Worm (Caenorhabditis elegans) whole organism, L3 larva: ENCODE data around the gene C55A6.3.

Source experiments
- R02D3.7 ChIP-seq: fragments of 150-350 bp; optimal IDR thresholded peaks from 2 replicates; lab custom pipeline; 2014; ENCODE audit warnings: missing biosample characterization, missing genetic modification characterization
- ZK546.5 ChIP-seq: sonication (generic microtip); optimal IDR thresholded peaks from 2 replicates; lab custom pipeline; 2017; ENCODE audit warnings: missing biosample characterization, missing genetic modification characterization
- aly-2 ChIP-seq: fragments of 150-350 bp; optimal IDR thresholded peaks from 2 replicates; lab custom pipeline; 2014; ENCODE audit warnings: missing biosample characterization, missing genetic modification characterization
- ama-1 ChIP-seq: fragments of 150-350 bp; optimal IDR thresholded peaks from 2 replicates; lab custom pipeline; 2018
- ceh-16 ChIP-seq: sonication (generic microtip); optimal IDR thresholded peaks from 2 replicates; lab custom pipeline; 2017; ENCODE audit warnings: missing biosample characterization, missing genetic modification characterization
- ceh-28 ChIP-seq: fragments of 150-350 bp; optimal IDR thresholded peaks from 2 replicates; lab custom pipeline; 2014; ENCODE audit warnings: missing biosample characterization, missing genetic modification reagents, missing genetic modification characterization
- ceh-82 ChIP-seq: fragments of 150-350 bp; optimal IDR thresholded peaks from 2 replicates; lab custom pipeline; 2014; ENCODE audit warnings: missing biosample characterization, missing genetic modification characterization
- daf-12 ChIP-seq: fragments of 150-350 bp; optimal IDR thresholded peaks from 2 replicates; lab custom pipeline; 2014; ENCODE audit warnings: missing biosample characterization, missing genetic modification reagents, missing genetic modification characterization
- egl-27 ChIP-seq: sonication (generic microtip); optimal IDR thresholded peaks from 4 replicates; lab custom pipeline; 2017; ENCODE audit warnings: missing biosample characterization, missing genetic modification reagents, missing genetic modification characterization
- egl-5 ChIP-seq: fragments of 150-350 bp; optimal IDR thresholded peaks from 2 replicates; lab custom pipeline; 2017; ENCODE audit warnings: missing biosample characterization, missing genetic modification reagents, missing genetic modification characterization, inconsistent platforms
- elt-2 ChIP-seq: sonication (generic microtip); optimal IDR thresholded peaks from 2 replicates; lab custom pipeline; 2016; ENCODE audit warnings: missing genetic modification reagents, mild to moderate bottlenecking, missing genetic modification characterization, missing compliant biosample characterization
- elt-3 ChIP-seq, 3 experiments: fragments of 150-350 bp in 1 of 3; sonication (generic microtip) in 2 of 3; optimal IDR thresholded peaks; 2 replicates in 2 of 3; 4 replicates in 1 of 3; lab custom pipeline; 2014 to 2017; ENCODE audit warnings: missing biosample characterization in 3 of 3, missing genetic modification characterization in 3 of 3
- eor-1 ChIP-seq, 2 experiments: fragments of 150-350 bp; optimal IDR thresholded peaks; 2 replicates each; lab custom pipeline; 2014 to 2018; ENCODE audit warnings: missing biosample characterization in 2 of 2, missing genetic modification characterization in 2 of 2
- fkh-10 ChIP-seq: sonication (generic microtip); optimal IDR thresholded peaks from 2 replicates; lab custom pipeline; 2017; ENCODE audit warnings: missing biosample characterization, missing genetic modification reagents, missing genetic modification characterization
- fkh-2 ChIP-seq: fragments of 150-350 bp; optimal IDR thresholded peaks from 2 replicates; lab custom pipeline; 2014; ENCODE audit warnings: missing biosample characterization, missing genetic modification reagents, missing genetic modification characterization
- fos-1 ChIP-seq: fragments of 150-350 bp; optimal IDR thresholded peaks from 2 replicates; lab custom pipeline; 2014; ENCODE audit warnings: missing biosample characterization, missing genetic modification characterization
- hmg-11 ChIP-seq: sonication (generic microtip); optimal IDR thresholded peaks from 2 replicates; lab custom pipeline; 2016; ENCODE audit warnings: missing genetic modification characterization, missing compliant biosample characterization
- jun-1 ChIP-seq: fragments of 150-350 bp; optimal IDR thresholded peaks from 2 replicates; lab custom pipeline; 2014; ENCODE audit warnings: missing biosample characterization, missing genetic modification reagents, missing genetic modification characterization
- lin-39 ChIP-seq: fragments of 150-350 bp; optimal IDR thresholded peaks from 2 replicates; lab custom pipeline; 2018; ENCODE audit warnings: missing biosample characterization, missing genetic modification reagents, missing genetic modification characterization
- lsy-12 ChIP-seq: sonication (generic microtip); optimal IDR thresholded peaks from 2 replicates; lab custom pipeline; 2016; ENCODE audit warnings: mild to moderate bottlenecking, missing genetic modification characterization, missing compliant biosample characterization
- mml-1 ChIP-seq: fragments of 150-350 bp; sonication (generic microtip); optimal IDR thresholded peaks from 3 replicates; lab custom pipeline; 2014; ENCODE audit warnings: missing biosample characterization, missing genetic modification characterization
- nfya-1 ChIP-seq: sonication (generic microtip); optimal IDR thresholded peaks from 2 replicates; lab custom pipeline; 2017; ENCODE audit warnings: missing genetic modification characterization, mild to moderate bottlenecking, missing compliant biosample characterization, antibody characterized with exemption, moderate library complexity; ENCODE audit not compliant: insufficient read depth
- nhr-12 ChIP-seq: fragments of 150-350 bp; optimal IDR thresholded peaks from 2 replicates; lab custom pipeline; 2014; ENCODE audit warnings: missing biosample characterization, missing genetic modification characterization
- nhr-23 ChIP-seq: fragments of 150-350 bp; optimal IDR thresholded peaks from 2 replicates; lab custom pipeline; 2014; ENCODE audit warnings: missing biosample characterization, missing genetic modification reagents, missing genetic modification characterization
- nhr-237 ChIP-seq: fragments of 150-350 bp; optimal IDR thresholded peaks from 2 replicates; lab custom pipeline; 2014; ENCODE audit warnings: missing biosample characterization, missing genetic modification characterization
- nhr-25 ChIP-seq: sonication (generic microtip); optimal IDR thresholded peaks from 2 replicates; lab custom pipeline; 2017; ENCODE audit warnings: missing biosample characterization, missing genetic modification characterization
- nhr-28 ChIP-seq: fragments of 150-350 bp; optimal IDR thresholded peaks from 2 replicates; lab custom pipeline; 2014; ENCODE audit warnings: missing biosample characterization, missing genetic modification characterization
- nhr-43 ChIP-seq: sonication (generic microtip); optimal IDR thresholded peaks from 2 replicates; lab custom pipeline; 2016; ENCODE audit warnings: mild to moderate bottlenecking, missing genetic modification characterization, missing compliant biosample characterization; ENCODE audit not compliant: poor library complexity, severe bottlenecking
- nhr-67 ChIP-seq: fragments of 150-350 bp; optimal IDR thresholded peaks from 2 replicates; lab custom pipeline; 2014; ENCODE audit warnings: missing biosample characterization, missing genetic modification characterization
- nhr-76 ChIP-seq: fragments of 150-350 bp; sonication (generic microtip); optimal IDR thresholded peaks from 5 replicates; lab custom pipeline; 2014; ENCODE audit warnings: missing biosample characterization, missing genetic modification characterization
- nhr-77 ChIP-seq: fragments of 150-350 bp; optimal IDR thresholded peaks from 2 replicates; lab custom pipeline; 2014; ENCODE audit warnings: missing biosample characterization, missing genetic modification characterization
- pha-4 ChIP-seq: fragments of 150-350 bp; optimal IDR thresholded peaks from 2 replicates; lab custom pipeline; 2014; ENCODE audit warnings: missing biosample characterization, missing genetic modification reagents, missing genetic modification characterization
- pqm-1 ChIP-seq: fragments of 150-350 bp; optimal IDR thresholded peaks from 2 replicates; lab custom pipeline; 2017; ENCODE audit warnings: missing biosample characterization, missing genetic modification characterization, inconsistent platforms
- tbx-2 ChIP-seq: sonication (generic microtip); optimal IDR thresholded peaks from 2 replicates; lab custom pipeline; 2016; ENCODE audit warnings: mild to moderate bottlenecking, missing genetic modification characterization, missing compliant biosample characterization
- unc-39 ChIP-seq: sonication (generic microtip); optimal IDR thresholded peaks from 4 replicates; lab custom pipeline; 2017; ENCODE audit warnings: missing biosample characterization, missing genetic modification characterization
- unc-62 ChIP-seq: fragments of 150-350 bp; sonication (generic microtip); optimal IDR thresholded peaks from 4 replicates; lab custom pipeline; 2014; ENCODE audit warnings: missing biosample characterization, missing genetic modification reagents, missing genetic modification characterization
- zag-1 ChIP-seq: fragments of 150-350 bp; optimal IDR thresholded peaks from 2 replicates; lab custom pipeline; 2014; ENCODE audit warnings: missing biosample characterization, missing genetic modification characterization
- ztf-11 ChIP-seq: fragments of 150-350 bp; optimal IDR thresholded peaks from 2 replicates; lab custom pipeline; 2014; ENCODE audit warnings: missing biosample characterization, missing genetic modification characterization
- ztf-4 ChIP-seq: fragments of 150-350 bp; optimal IDR thresholded peaks from 2 replicates; lab custom pipeline; 2014; ENCODE audit warnings: missing biosample characterization, missing genetic modification characterization

Gene C55A6.3

DNA sequence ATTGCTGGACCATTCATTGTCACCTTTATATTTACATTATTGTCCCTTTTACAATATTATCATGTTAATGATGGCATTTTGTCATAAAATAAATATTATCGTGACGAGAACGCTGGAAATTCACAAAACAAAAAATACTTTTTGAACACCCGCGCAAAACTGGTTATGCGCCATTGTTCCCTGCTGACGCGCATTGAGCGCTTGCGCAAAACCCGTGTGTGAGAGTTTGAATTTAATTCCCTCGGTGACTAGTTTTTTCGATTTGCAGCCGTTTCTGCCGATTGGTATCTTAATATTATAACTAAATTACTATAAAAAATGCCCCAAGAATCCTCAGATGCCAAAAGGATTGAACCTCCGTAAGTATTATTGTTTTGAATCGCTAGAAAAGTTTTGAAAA lies 8.1 kb upstream of the C55A6.3 start, which contains the start of gene pafo-1 (continued):
- TF ChIP-seq elt-2 (tag; lab: Kevin White, UChicago) (peak; percentile 52), elt-3 (tag; optimal IDR thresholded peaks at IDR 0.05; lab: Kevin White, UChicago) (no peak), ztf-11 (tag; lab: Kevin White, UChicago) (no peak), lsy-12 (tag; lab: Kevin White, UChicago) (peak; percentile 79), unc-39 (no peak), nhr-23 (tag; lab: Kevin White, UChicago) (peak; percentile 80), unc-62 (GFP tag; lab: Kevin White, UChicago) (no peak), nhr-25 (tag; lab: Kevin White, UChicago) (peak; percentile 66), tbx-2 (tag; lab: Kevin White, UChicago) (peak; percentile 79), lin-39 (tag; lab: Kevin White, UChicago) (peak; percentile 74), ztf-4 (tag; lab: Kevin White, UChicago) (no peak), fkh-2 (no peak), nhr-43 (tag; lab: Kevin White, UChicago) (peak; percentile 89), hmg-11 (tag; lab: Kevin White, UChicago) (no peak), aly-2 (tag; lab: Kevin White, UChicago) (peak; percentile 73), fos-1 (no peak)

DNA sequence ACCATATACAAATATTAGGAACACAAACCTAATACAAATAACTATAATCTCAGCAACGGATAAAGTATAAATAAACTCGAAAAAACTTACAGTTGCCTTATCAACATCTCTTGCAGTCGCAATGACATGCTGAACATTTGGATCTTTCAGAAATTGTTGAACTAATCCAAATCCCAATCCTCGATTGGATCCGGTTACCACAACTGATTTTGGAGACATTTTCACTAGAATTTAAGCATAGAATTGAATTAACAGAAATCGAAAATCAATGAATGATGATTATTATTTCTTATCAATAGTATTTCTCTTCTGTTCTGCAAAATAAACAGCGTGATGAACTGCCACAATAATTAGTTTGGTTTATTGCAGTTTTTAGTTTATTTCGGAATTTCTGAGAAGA lies 6.9 kb upstream of the C55A6.3 start, which contains the start of the genes C55A6.11 and C55A6.7:
TSS of gene C55A6.11 (plus strand) at position 301 of the 400 bp plus-strand sequence.
TSS of gene C55A6.7 (minus strand) at position 316 of the 400 bp plus-strand sequence.
- no peak for TF ChIP-seq nhr-28 (tag; lab: Kevin White, UChicago)
- TF ChIP-seq egl-27 (tag; lab: Kevin White, UChicago): no peak
- TF ChIP-seq fkh-10 (GFP tag; lab: Kevin White, UChicago): no peak
- TF ChIP-seq nfya-1: no peak
- TF ChIP-seq unc-62 (GFP tag; lab: Kevin White, UChicago): no peak
- TF ChIP-seq daf-12: no peak
- no peak for TF ChIP-seq nhr-67
- TF ChIP-seq tbx-2 (tag; lab: Kevin White, UChicago): no peak
- TF ChIP-seq ceh-82: no peak
- TF ChIP-seq ceh-16 (tag; lab: Kevin White, UChicago): no peak
- TF ChIP-seq ztf-11 (tag; lab: Kevin White, UChicago): no peak
- TF ChIP-seq R02D3.7 (tag; lab: Kevin White, UChicago): no peak
- no peak for TF ChIP-seq ZK546.5 (tag; lab: Kevin White, UChicago)
- no peak for TF ChIP-seq nhr-77 (tag; lab: Kevin White, UChicago)
- TF ChIP-seq aly-2 (tag; lab: Kevin White, UChicago): no peak
- no peak for TF ChIP-seq jun-1 (tag; lab: Kevin White, UChicago)
- no peak for TF ChIP-seq nhr-76 (tag; lab: Kevin White, UChicago)
- TF ChIP-seq pha-4 (tag; lab: Kevin White, UChicago): no peak
- TF ChIP-seq eor-1 (tag; optimal IDR thresholded peaks at IDR 0.05; lab: Kevin White, UChicago): no peak

DNA sequence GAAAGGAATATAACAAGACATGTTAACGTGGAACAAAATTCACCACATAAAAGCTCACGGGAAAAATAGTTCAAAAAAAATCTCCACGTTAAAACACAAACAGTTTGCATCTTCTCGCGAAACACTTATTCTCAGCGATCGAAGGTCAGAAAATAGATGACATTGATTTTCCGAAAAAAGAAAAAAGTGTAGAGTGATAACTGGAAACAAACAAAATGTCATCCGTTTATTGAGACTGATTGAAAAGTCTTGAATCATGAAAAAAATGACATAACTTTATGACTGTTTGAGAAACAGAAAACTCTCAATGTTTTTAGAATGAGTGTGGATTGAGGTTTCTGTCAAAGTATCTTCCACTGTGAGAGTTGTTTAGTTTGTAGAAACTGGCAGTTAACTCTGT lies 4.5 kb upstream of the C55A6.3 start, which contains the start of gene C55A6.4:
TSS of gene C55A6.4 (minus strand) at position 101 of the 400 bp plus-strand sequence.
- TF ChIP-seq nhr-25 (tag; lab: Kevin White, UChicago): no peak
- no peak for TF ChIP-seq ZK546.5 (tag; lab: Kevin White, UChicago)
- no peak for TF ChIP-seq lsy-12 (tag; lab: Kevin White, UChicago)
- TF ChIP-seq egl-27 (tag; lab: Kevin White, UChicago): no peak
- TF ChIP-seq ztf-4 (tag; lab: Kevin White, UChicago): no peak
- no peak for TF ChIP-seq ama-1 (lab: Kevin White, UChicago)
- TF ChIP-seq pqm-1 (tag; lab: Kevin White, UChicago): no peak
- TF ChIP-seq mml-1 (tag; lab: Kevin White, UChicago): no peak
- no peak for TF ChIP-seq nhr-237 (tag; lab: Kevin White, UChicago)
- no peak for TF ChIP-seq nhr-23 (tag; lab: Kevin White, UChicago)
- TF ChIP-seq nhr-12: no peak
- no peak for TF ChIP-seq ztf-11 (tag; lab: Kevin White, UChicago)
- no peak for TF ChIP-seq jun-1 (tag; lab: Kevin White, UChicago)
- no peak for TF ChIP-seq ceh-28 (tag; lab: Kevin White, UChicago)
- no peak for TF ChIP-seq ceh-82
- no peak for TF ChIP-seq lin-39 (tag; lab: Kevin White, UChicago)
- TF ChIP-seq aly-2 (tag; lab: Kevin White, UChicago): no peak
- no peak for TF ChIP-seq egl-5 (tag; lab: Kevin White, UChicago)
- TF ChIP-seq zag-1 (tag; lab: Kevin White, UChicago): no peak
